Fruit fly (Drosophila melanogaster) whole organism, embryonic: ENCODE data around the gene Ltn1.

Experiments used
- Atf-2 ChIP-seq: fragments of 200-800 bp; sonication (Bioruptor generic); optimal IDR thresholded peaks from 2 replicates; lab custom pipeline; 2016; ENCODE audit warnings: missing biosample characterization, missing genetic modification characterization
- C15 ChIP-seq: fragments of 200-800 bp; sonication (Bioruptor generic); IDR thresholded peaks from 3 replicates; pipeline ENCODE4 v1.3.6; 2022; ENCODE audit warnings: missing biosample characterization, missing genetic modification characterization
- CG10147 ChIP-seq: fragments of 200-800 bp; sonication (Bioruptor generic); optimal IDR thresholded peaks from 2 replicates; lab custom pipeline; 2019; ENCODE audit warnings: missing biosample characterization, mild to moderate bottlenecking, missing genetic modification characterization, moderate library complexity
- CG10267 ChIP-seq: fragments of 200-800 bp; sonication (Bioruptor generic); optimal IDR thresholded peaks from 2 replicates; lab custom pipeline; 2018; ENCODE audit warnings: missing biosample characterization, mild to moderate bottlenecking, missing genetic modification characterization, moderate library complexity
- CG10321 ChIP-seq: fragments of 200-800 bp; sonication (Bioruptor generic); IDR thresholded peaks from 2 replicates; pipeline ENCODE4 v1.3.6; 2022; ENCODE audit warnings: missing biosample characterization, missing genetic modification characterization
- CG10462 ChIP-seq: fragments of 200-800 bp; sonication (Bioruptor generic); optimal IDR thresholded peaks from 2 replicates; lab custom pipeline; 2016; ENCODE audit warnings: missing biosample characterization, missing genetic modification characterization
- CG11093 ChIP-seq: fragments of 200-800 bp; sonication (Bioruptor generic); IDR thresholded peaks from 3 replicates; pipeline ENCODE4 v1.3.6; 2022; ENCODE audit warnings: missing biosample characterization, missing genetic modification characterization
- CG11398 ChIP-seq: fragments of 200-800 bp; sonication (Bioruptor generic); optimal IDR thresholded peaks from 2 replicates; lab custom pipeline; 2016; ENCODE audit warnings: missing biosample characterization, missing genetic modification characterization
- CG11456 ChIP-seq: fragments of 200-800 bp; sonication (Bioruptor generic); IDR thresholded peaks from 3 replicates; pipeline ENCODE4 v1.3.6; 2022; ENCODE audit warnings: missing biosample characterization, missing genetic modification characterization
- CG11723 ChIP-seq: fragments of 200-800 bp; sonication (Bioruptor generic); optimal IDR thresholded peaks from 2 replicates; lab custom pipeline; 2017; ENCODE audit warnings: missing biosample characterization, mild to moderate bottlenecking, missing genetic modification characterization
- CG12391 ChIP-seq: fragments of 200-800 bp; sonication (Bioruptor generic); optimal IDR thresholded peaks from 3 replicates; lab custom pipeline; 2018; ENCODE audit warnings: missing biosample characterization, mild to moderate bottlenecking, missing genetic modification characterization, moderate library complexity
- CG12769 ChIP-seq: fragments of 200-800 bp; sonication (Bioruptor generic); optimal IDR thresholded peaks from 2 replicates; lab custom pipeline; 2019; ENCODE audit warnings: missing biosample characterization, mild to moderate bottlenecking, missing genetic modification characterization, moderate library complexity
- CG13287 ChIP-seq: fragments of 200-800 bp; sonication (Bioruptor generic); IDR thresholded peaks from 2 replicates; pipeline ENCODE4 v1.3.6; 2022; ENCODE audit warnings: missing biosample characterization, missing genetic modification characterization; ENCODE audit not compliant: partially characterized antibody
- CG14667 ChIP-seq: fragments of 200-800 bp; sonication (Bioruptor generic); IDR thresholded peaks from 2 replicates; pipeline ENCODE4 v1.3.6; 2022; ENCODE audit warnings: missing biosample characterization, missing genetic modification characterization
- CG14860 ChIP-seq: fragments of 200-800 bp; sonication (Bioruptor generic); IDR thresholded peaks from 3 replicates; pipeline ENCODE4 v1.3.6; 2022; ENCODE audit warnings: missing biosample characterization, missing genetic modification characterization; ENCODE audit not compliant: partially characterized antibody
- CG15514 ChIP-seq: fragments of 200-800 bp; sonication (Bioruptor generic); optimal IDR thresholded peaks from 3 replicates; lab custom pipeline; 2017; ENCODE audit warnings: missing biosample characterization, missing genetic modification characterization, mild to moderate bottlenecking, moderate library complexity, missing genetic modification reagents
- CG17829 ChIP-seq: fragments of 200-800 bp; optimal IDR thresholded peaks from 2 replicates; lab custom pipeline; 2019; ENCODE audit warnings: missing biosample characterization, mild to moderate bottlenecking, missing genetic modification characterization, moderate library complexity
- CG18599 ChIP-seq: fragments of 200-800 bp; sonication (Bioruptor generic); optimal IDR thresholded peaks from 3 replicates; lab custom pipeline; 2017; ENCODE audit warnings: missing biosample characterization, missing genetic modification characterization, mild to moderate bottlenecking, moderate library complexity, missing genetic modification reagents
- CG2199 ChIP-seq: fragments of 200-800 bp; sonication (Bioruptor generic); IDR thresholded peaks from 3 replicates; pipeline ENCODE4 v1.3.6; 2022; ENCODE audit warnings: missing biosample characterization, missing genetic modification characterization
- CG2889 ChIP-seq: fragments of 200-800 bp; sonication (Bioruptor generic); IDR thresholded peaks from 3 replicates; pipeline ENCODE4 v1.3.6; 2022; ENCODE audit warnings: missing biosample characterization, missing genetic modification characterization
- CG30020 ChIP-seq: fragments of 200-800 bp; optimal IDR thresholded peaks from 2 replicates; lab custom pipeline; 2019; ENCODE audit warnings: missing biosample characterization, mild to moderate bottlenecking, missing genetic modification characterization, moderate library complexity
- CG32767 ChIP-seq: fragments of 200-800 bp; sonication (Bioruptor generic); IDR thresholded peaks from 2 replicates; pipeline ENCODE4 v1.3.6; 2022; ENCODE audit warnings: missing biosample characterization, missing genetic modification characterization
- CG6175 ChIP-seq: fragments of 200-800 bp; sonication (Bioruptor generic); IDR thresholded peaks from 3 replicates; pipeline ENCODE4 v1.3.6; 2022; ENCODE audit warnings: missing biosample characterization, missing genetic modification characterization
- CG8290 ChIP-seq, 3 experiments: fragments of 200-800 bp; sonication (Bioruptor generic); optimal IDR thresholded peaks; 2 replicates each; lab custom pipeline; 2016 to 2019; ENCODE audit warnings: missing biosample characterization in 3 of 3, missing genetic modification characterization in 3 of 3, mild to moderate bottlenecking in 2 of 3, moderate library complexity in 1 of 3
- CG8359 ChIP-seq: fragments of 200-800 bp; sonication (Bioruptor generic); optimal IDR thresholded peaks from 2 replicates; lab custom pipeline; 2017; ENCODE audit warnings: missing biosample characterization, mild to moderate bottlenecking, missing genetic modification characterization, borderline replicate concordance
- CG8478 ChIP-seq: fragments of >200 bp; optimal IDR thresholded peaks from 2 replicates; lab custom pipeline; 2018
- CTCF ChIP-seq: fragments of 200-800 bp; sonication (Bioruptor generic); optimal IDR thresholded peaks from 2 replicates; lab custom pipeline; 2017; ENCODE audit warnings: missing biosample characterization, mild to moderate bottlenecking, missing genetic modification characterization, moderate library complexity
- D ChIP-seq, 2 experiments: fragments of 200-800 bp in 1 of 2; fragments of >200 bp in 1 of 2; sonication (Bioruptor generic) in 1 of 2; optimal IDR thresholded peaks; 2 replicates in 1 of 2; 3 replicates in 1 of 2; lab custom pipeline; 2017; ENCODE audit warnings: mild to moderate bottlenecking in 1 of 2, missing biosample characterization in 1 of 2, missing genetic modification characterization in 1 of 2, missing genetic modification reagents in 1 of 2
- Dbx ChIP-seq: fragments of 200-800 bp; sonication (Bioruptor generic); IDR thresholded peaks from 3 replicates; pipeline ENCODE4 v1.3.6; 2022; ENCODE audit warnings: missing biosample characterization, missing genetic modification characterization
- Deaf1 ChIP-seq: fragments of 200-800 bp; optimal IDR thresholded peaks from 3 replicates; lab custom pipeline; 2019; ENCODE audit warnings: missing biosample characterization, mild to moderate bottlenecking, missing genetic modification characterization, moderate library complexity
- Dref ChIP-seq: fragments of 200-800 bp; sonication (Bioruptor generic); IDR thresholded peaks from 2 replicates; pipeline ENCODE4 v1.3.6; 2022; ENCODE audit warnings: missing biosample characterization, missing genetic modification characterization
- H2.0 ChIP-seq: fragments of 200-800 bp; sonication (Bioruptor generic); IDR thresholded peaks from 2 replicates; pipeline ENCODE4 v1.3.6; 2022; ENCODE audit warnings: missing biosample characterization, missing genetic modification characterization
- Mrtf ChIP-seq: fragments of 200-800 bp; sonication (Bioruptor generic); IDR thresholded peaks from 3 replicates; pipeline ENCODE4 v1.3.6; 2022; ENCODE audit warnings: missing biosample characterization, missing genetic modification characterization
- Nf-YB ChIP-seq: fragments of 200-800 bp; sonication (Bioruptor generic); optimal IDR thresholded peaks from 3 replicates; lab custom pipeline; 2019; ENCODE audit warnings: missing biosample characterization, mild to moderate bottlenecking, missing genetic modification characterization, moderate library complexity
- cad ChIP-seq: fragments of >200 bp; optimal IDR thresholded peaks from 2 replicates; lab custom pipeline; 2017; ENCODE audit warnings: missing biosample characterization, missing genetic modification characterization
- chinmo ChIP-seq: fragments of 200-800 bp; sonication (Bioruptor generic); IDR thresholded peaks from 4 replicates; pipeline ENCODE4 v1.3.6; 2022; ENCODE audit warnings: missing biosample characterization, missing genetic modification characterization; ENCODE audit not compliant: partially characterized antibody
- cwo ChIP-seq: fragments of 200-800 bp; sonication (Bioruptor generic); optimal IDR thresholded peaks from 3 replicates; lab custom pipeline; 2017; ENCODE audit warnings: missing biosample characterization, missing genetic modification characterization, mild to moderate bottlenecking, moderate library complexity, missing genetic modification reagents
- gce ChIP-seq: fragments of 200-800 bp; sonication (Bioruptor generic); IDR thresholded peaks from 3 replicates; pipeline ENCODE4 v1.3.6; 2022; ENCODE audit warnings: missing biosample characterization, missing genetic modification characterization
- gsb ChIP-seq: fragments of 200-800 bp; sonication (Bioruptor generic); IDR thresholded peaks from 2 replicates; pipeline ENCODE4 v1.3.6; 2022; ENCODE audit warnings: missing biosample characterization, missing genetic modification characterization
- jigr1 ChIP-seq: fragments of 200-800 bp; sonication (Bioruptor generic); IDR thresholded peaks from 3 replicates; pipeline ENCODE4 v1.3.6; 2022; ENCODE audit warnings: missing biosample characterization, missing genetic modification characterization
- nau ChIP-seq: fragments of 200-800 bp; sonication (Bioruptor generic); optimal IDR thresholded peaks from 3 replicates; lab custom pipeline; 2017; ENCODE audit warnings: missing biosample characterization, mild to moderate bottlenecking, missing genetic modification characterization, missing genetic modification reagents
- onecut ChIP-seq: fragments of 200-800 bp; sonication (Bioruptor generic); IDR thresholded peaks from 2 replicates; pipeline ENCODE4 v1.3.6; 2022; ENCODE audit warnings: missing biosample characterization, missing genetic modification characterization
- otp ChIP-seq: fragments of 200-800 bp; sonication (Bioruptor generic); IDR thresholded peaks from 3 replicates; pipeline ENCODE4, ENCODE4 v1.3.6; 2022; ENCODE audit warnings: missing biosample characterization, missing genetic modification characterization
- pfk ChIP-seq: fragments of 200-800 bp; sonication (Bioruptor generic); optimal IDR thresholded peaks from 2 replicates; lab custom pipeline; 2018; ENCODE audit warnings: missing biosample characterization, mild to moderate bottlenecking, missing genetic modification characterization, moderate library complexity
- pnt ChIP-seq: fragments of 200-800 bp; sonication (Bioruptor generic); optimal IDR thresholded peaks from 3 replicates; lab custom pipeline; 2016; ENCODE audit warnings: missing biosample characterization, missing genetic modification characterization
- pros ChIP-seq: fragments of 200-800 bp; sonication (Bioruptor generic); optimal IDR thresholded peaks from 3 replicates; lab custom pipeline; 2019; ENCODE audit warnings: missing biosample characterization, mild to moderate bottlenecking, missing genetic modification characterization, moderate library complexity
- sc ChIP-seq, 3 experiments: fragments of >200 bp in 2 of 3; fragments of 200-800 bp in 1 of 3; sonication (Bioruptor generic) in 1 of 3; optimal IDR thresholded peaks; 2 replicates in 2 of 3; 3 replicates in 1 of 3; lab custom pipeline; 2017; ENCODE audit warnings: mild to moderate bottlenecking in 1 of 3, missing biosample characterization in 1 of 3, missing genetic modification characterization in 1 of 3, missing genetic modification reagents in 1 of 3
- sob ChIP-seq: fragments of 200-800 bp; sonication (Bioruptor generic); IDR thresholded peaks from 2 replicates; pipeline ENCODE4 v1.3.6; 2022; ENCODE audit warnings: missing biosample characterization, missing genetic modification characterization
- tx ChIP-seq: fragments of 200-800 bp; sonication (Bioruptor generic); optimal IDR thresholded peaks from 2 replicates; lab custom pipeline; 2016; ENCODE audit warnings: missing biosample characterization, missing genetic modification characterization
- vvl ChIP-seq: fragments of 200-800 bp; sonication (Bioruptor generic); IDR thresholded peaks from 2 replicates; pipeline ENCODE4 v1.3.6; 2022; ENCODE audit warnings: missing biosample characterization, missing genetic modification characterization
- wor ChIP-seq: fragments of 200-800 bp; sonication (Bioruptor generic); IDR thresholded peaks from 2 replicates; pipeline ENCODE4 v1.3.6; 2022; ENCODE audit warnings: missing biosample characterization, missing genetic modification characterization

Ltn1 gene

dm6 chr3L:19568999-19569398 is 16.9 kb upstream of the Ltn1 start (continued):
- no peak for TF ChIP-seq sob
- TF ChIP-seq CG17829, result no peak
- no peak for TF ChIP-seq CG13287 (GFP tag; lab: Robert Waterston, UW)
- TF ChIP-seq CG11456 (GFP tag; lab: Robert Waterston, UW), result no peak
- no peak for TF ChIP-seq CG11723
- TF ChIP-seq onecut (GFP tag; lab: Robert Waterston, UW), result no peak
- no peak for TF ChIP-seq CG14667 (GFP tag; lab: Robert Waterston, UW)
- no peak for TF ChIP-seq CG11093 (GFP tag; lab: Robert Waterston, UW)
- TF ChIP-seq gsb, result no peak
- TF ChIP-seq CG32767, result no peak
- peak; percentile 69 for TF ChIP-seq CTCF (GFP tag; lab: Kevin White, UChicago)
- TF ChIP-seq otp (GFP tag; lab: Robert Waterston, UW), result no peak
- TF ChIP-seq CG2199 (GFP tag; lab: Robert Waterston, UW), result peak; percentile 68; the same call in 1 of the 3 replicates
- no peak for TF ChIP-seq Atf-2
- TF ChIP-seq CG12391 (tag; lab: Kevin White, UChicago), result no peak
- no peak for TF ChIP-seq CG14860 (GFP tag; lab: Robert Waterston, UW)
- no peak for TF ChIP-seq cwo
- no peak for TF ChIP-seq Mrtf
- TF ChIP-seq tx (GFP tag; lab: Kevin White, UChicago), result no peak

DNA sequence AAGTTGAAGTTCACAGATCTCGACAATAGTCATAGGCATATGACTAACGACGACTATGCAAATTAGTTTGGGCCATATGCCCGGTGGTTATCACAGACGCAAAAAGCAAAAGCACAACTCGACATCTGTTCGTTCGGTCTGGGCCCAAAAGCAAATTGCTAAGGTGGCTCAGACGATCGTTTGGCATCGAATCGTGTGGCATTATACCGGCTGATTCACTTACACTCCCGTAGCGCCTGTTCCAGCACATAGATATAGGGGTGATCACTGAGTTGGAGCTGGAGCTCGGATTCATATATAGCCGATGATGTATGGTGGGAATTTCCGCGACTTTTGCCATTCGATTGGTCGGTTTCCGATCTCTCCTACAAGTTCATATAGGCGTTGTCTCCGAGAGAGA is 14.0 kb upstream of the Ltn1 start:
- TF ChIP-seq CG12769 (peak; percentile 75), C15 (GFP tag; lab: Robert Waterston, UW) (no peak), sc (optimal IDR thresholded peaks at IDR 0.05; lab: Kevin White, UChicago) (no peak), sc (GFP tag; optimal IDR thresholded peaks at IDR 0.05; lab: Kevin White, UChicago) (no peak), gce (GFP tag; lab: Robert Waterston, UW) (no peak), CG8478 (lab: Kevin White, UChicago) (no peak), pfk (GFP tag; lab: Kevin White, UChicago) (no peak), vvl (GFP tag; lab: Robert Waterston, UW) (peak; percentile 68), CG10321 (no peak), D (optimal IDR thresholded peaks at IDR 0.05; lab: Kevin White, UChicago) (peak; percentile 20), D (GFP tag; optimal IDR thresholded peaks at IDR 0.05; lab: Kevin White, UChicago) (no peak), pros (GFP tag; lab: Kevin White, UChicago) (no peak), cad (GFP tag; lab: Kevin White, UChicago) (no peak), CG11398 (GFP tag; lab: Kevin White, UChicago) (no peak), pnt (GFP tag; lab: Kevin White, UChicago) (no peak), chinmo (GFP tag; lab: Robert Waterston, UW) (peak; percentile 69; the same call in 1 of the 4 replicates), Deaf1 (peak; percentile 16), nau (GFP tag; lab: Kevin White, UChicago) (no peak), CG8359 (GFP tag; lab: Kevin White, UChicago) (no peak), CG10267 (tag; lab: Kevin White, UChicago) (no peak), CG18599 (no peak), CG10147 (GFP tag; lab: Kevin White, UChicago) (no peak), CG30020 (tag; lab: Kevin White, UChicago) (no peak), CG8290 (GFP tag; optimal IDR thresholded peaks at IDR 0.05; lab: Kevin White, UChicago) (no peak), CG8290 (tag; optimal IDR thresholded peaks at IDR 0.05; lab: Kevin White, UChicago) (no peak), Nf-YB (peak; percentile 11), Dref (GFP tag; lab: Robert Waterston, UW) (no peak), H2.0 (no peak), CG15514 (GFP tag; lab: Kevin White, UChicago) (no peak), CG6175 (GFP tag; lab: Robert Waterston, UW) (0 out of 3 replicates have a peak, but pooled peaks have one; percentile 34), CG2889 (GFP tag; lab: Robert Waterston, UW) (no peak), jigr1 (GFP tag; lab: Robert Waterston, UW) (no peak), Dbx (GFP tag; lab: Robert Waterston, UW) (0 out of 3 replicates have a peak, but pooled peaks have one; percentile 37), wor (GFP tag; lab: Robert Waterston, UW) (no peak), CG10462 (no peak)
